Worm (Caenorhabditis elegans): ENCODE measurements around the gene dnj-16.

Gene dnj-16

ce11 chrIII:4237660-4238059, 46.7 kb downstream of the dnj-16 start (continued):
- TF ChIP-seq cebp-1 (GFP tag; IDR thresholded peaks at IDR 0.05): peak; percentile 51; the same call in 1 of the 2 replicates
- TF ChIP-seq cebp-1 (tag; optimal IDR thresholded peaks at IDR 0.05): peak; percentile 92
- TF ChIP-seq lsy-27 (tag; optimal IDR thresholded peaks at IDR 0.05; ENCODE audit: borderline replicate concordance, insufficient read depth): peak; percentile 28
- no peak for TF ChIP-seq unc-130 (GFP tag; optimal IDR thresholded peaks at IDR 0.05)
- TF ChIP-seq chd-7 (tag; optimal IDR thresholded peaks at IDR 0.05): peak; percentile 92
- peak; percentile 66 for TF ChIP-seq ztf-18 (tag; optimal IDR thresholded peaks at IDR 0.05)
- TF ChIP-seq ceh-79 (tag; optimal IDR thresholded peaks at IDR 0.05): no peak
- TF ChIP-seq lin-35 (GFP tag; optimal IDR thresholded peaks at IDR 0.05): peak in 1 of 3 experiments; percentile 46
- no peak for TF ChIP-seq ceh-91 (GFP tag; IDR thresholded peaks at IDR 0.05)
- TF ChIP-seq rcor-1 (GFP tag; IDR thresholded peaks at IDR 0.05): peak; percentile 53
- TF ChIP-seq ceh-58 (GFP tag; IDR thresholded peaks at IDR 0.05): no peak
- no peak for TF ChIP-seq him-1 (tag; optimal IDR thresholded peaks at IDR 0.05)
- TF ChIP-seq aptf-3 (GFP tag; IDR thresholded peaks at IDR 0.05): no peak
- TF ChIP-seq akir-1 (GFP tag; optimal IDR thresholded peaks at IDR 0.05): peak; percentile 67
- no peak for TF ChIP-seq Y79H2A.3 (GFP tag; conservative IDR thresholded peaks at IDR 0.05)
- TF ChIP-seq ztf-26 (tag; optimal IDR thresholded peaks at IDR 0.05): peak; percentile 87
- no peak for TF ChIP-seq T26A5.8 (tag; optimal IDR thresholded peaks at IDR 0.05)
- no peak for TF ChIP-seq ama-1 (optimal IDR thresholded peaks at IDR 0.05)
- TF ChIP-seq ama-1 (GFP tag; optimal IDR thresholded peaks at IDR 0.05): no peak
- TF ChIP-seq F55B11.4 (tag; optimal IDR thresholded peaks at IDR 0.05; ENCODE audit: borderline replicate concordance, insufficient read depth): no peak
- no peak for TF ChIP-seq Y53G8AR.9 (GFP tag; conservative IDR thresholded peaks at IDR 0.05)
- peak; percentile 52 for TF ChIP-seq B0035.1 (tag; optimal IDR thresholded peaks at IDR 0.05)
- no peak for TF ChIP-seq xnd-1 (tag; optimal IDR thresholded peaks at IDR 0.05)
- TF ChIP-seq Y56A3A.18 (GFP tag; IDR thresholded peaks at IDR 0.05): no peak
- peak; percentile 32 for TF ChIP-seq nhr-90 (tag; optimal IDR thresholded peaks at IDR 0.05)
- TF ChIP-seq zfh-2 (GFP tag; conservative IDR thresholded peaks at IDR 0.05): no peak
- no peak for TF ChIP-seq F52B5.7 (tag; optimal IDR thresholded peaks at IDR 0.05)
- TF ChIP-seq mxl-1 (tag; optimal IDR thresholded peaks at IDR 0.05): no peak
- no peak for TF ChIP-seq hmg-20 (GFP tag; IDR thresholded peaks at IDR 0.05)
- TF ChIP-seq Y95B8A.8 (GFP tag; IDR thresholded peaks at IDR 0.05): no peak
- peak; percentile 94 for TF ChIP-seq attf-5 (GFP tag; optimal IDR thresholded peaks at IDR 0.05)
- peak; percentile 85 for TF ChIP-seq K11D2.4 (GFP tag; IDR thresholded peaks at IDR 0.05)
- TF ChIP-seq nhr-179 (tag; optimal IDR thresholded peaks at IDR 0.05): no peak
- TF ChIP-seq Y67H2A.10 (GFP tag; conservative IDR thresholded peaks at IDR 0.05): no peak
- TF ChIP-seq egl-44 (GFP tag; IDR thresholded peaks at IDR 0.05): peak; percentile 72; the same call in 1 of the 2 replicates
- no peak for TF ChIP-seq F39B2.1 (GFP tag; IDR thresholded peaks at IDR 0.05)
- TF ChIP-seq ceh-100 (GFP tag; IDR thresholded peaks at IDR 0.05): no peak
- TF ChIP-seq lin-40 (tag; optimal IDR thresholded peaks at IDR 0.05): peak; percentile 93
- TF ChIP-seq dpff-1 (tag; optimal IDR thresholded peaks at IDR 0.05): no peak
- TF ChIP-seq tbx-9 (tag; optimal IDR thresholded peaks at IDR 0.05; ENCODE audit: borderline replicate concordance): no peak
- TF ChIP-seq madf-6 (GFP tag; IDR thresholded peaks at IDR 0.05): peak; percentile 42; the same call in 1 of the 2 replicates
- peak; percentile 74 for TF ChIP-seq mcd-1 (GFP tag; IDR thresholded peaks at IDR 0.05)
- TF ChIP-seq egrh-3 (GFP tag; IDR thresholded peaks at IDR 0.05): peak; percentile 34; the same call in 1 of the 2 replicates
- no peak for TF ChIP-seq D2030.7 (GFP tag; IDR thresholded peaks at IDR 0.05)
- TF ChIP-seq ZK185.1 (tag; optimal IDR thresholded peaks at IDR 0.05; ENCODE audit: poor library complexity, severe bottlenecking): peak; percentile 76
- peak; percentile 57; the same call in 1 of the 2 replicates for TF ChIP-seq lin-26 (GFP tag; IDR thresholded peaks at IDR 0.05)
- TF ChIP-seq F22D6.2 (tag; optimal IDR thresholded peaks at IDR 0.05): peak; percentile 72
- no peak for TF ChIP-seq lsl-1 (GFP tag; optimal IDR thresholded peaks at IDR 0.05)
- no peak for TF ChIP-seq hlh-26 (GFP tag; conservative IDR thresholded peaks at IDR 0.05)
- peak; percentile 97 for TF ChIP-seq hmg-1.2 (GFP tag; IDR thresholded peaks at IDR 0.05)
